Fruit fly (Drosophila melanogaster) whole organism, pupa: ENCODE data around the gene CheA7a.

ENCODE experiments used
- CG10348 ChIP-seq: fragments of 200-800 bp; sonication (Bioruptor generic); IDR thresholded peaks from 2 replicates; pipeline ENCODE4 v1.3.6; 2022; ENCODE audit warnings: missing biosample characterization, missing genetic modification characterization
- CG12605 ChIP-seq: fragments of 200-800 bp; sonication (Bioruptor generic); IDR thresholded peaks from 2 replicates; pipeline ENCODE4 v1.3.6; 2022; ENCODE audit warnings: missing biosample characterization, missing genetic modification characterization
- CG13204 ChIP-seq: fragments of 200-800 bp; sonication (Bioruptor generic); optimal IDR thresholded peaks from 2 replicates; lab custom pipeline; 2018; ENCODE audit warnings: missing biosample characterization, mild to moderate bottlenecking, missing genetic modification characterization, moderate library complexity
- CG14655 ChIP-seq: fragments of 200-800 bp; sonication (Bioruptor generic); optimal IDR thresholded peaks from 3 replicates; lab custom pipeline; 2017; ENCODE audit warnings: mild to moderate bottlenecking, missing biosample characterization, missing genetic modification reagents, missing genetic modification characterization
- CG15710 ChIP-seq: fragments of 200-800 bp; sonication (Bioruptor generic); optimal IDR thresholded peaks from 2 replicates; lab custom pipeline; 2018; ENCODE audit warnings: missing biosample characterization, mild to moderate bottlenecking, missing genetic modification characterization, moderate library complexity
- CG17806 ChIP-seq: fragments of 200-800 bp; sonication (Bioruptor generic); optimal IDR thresholded peaks from 2 replicates; lab custom pipeline; 2018; ENCODE audit warnings: missing biosample characterization, mild to moderate bottlenecking, missing genetic modification characterization, moderate library complexity
- CG32121 ChIP-seq: fragments of 200-800 bp; sonication (Bioruptor generic); IDR thresholded peaks from 2 replicates; pipeline ENCODE4 v1.3.6; 2022; ENCODE audit warnings: missing biosample characterization, missing genetic modification characterization
- CG34367 ChIP-seq: fragments of 200-800 bp; sonication (Bioruptor generic); optimal IDR thresholded peaks from 2 replicates; lab custom pipeline; 2018; ENCODE audit warnings: missing biosample characterization, mild to moderate bottlenecking, missing genetic modification characterization
- CG4496 ChIP-seq: fragments of 200-800 bp; sonication (Bioruptor generic); IDR thresholded peaks from 3 replicates; pipeline ENCODE4 v1.3.6; 2022; ENCODE audit warnings: missing biosample characterization, missing genetic modification characterization
- CG8159 ChIP-seq: fragments of 200-800 bp; sonication (Bioruptor generic); optimal IDR thresholded peaks from 3 replicates; lab custom pipeline; 2018; ENCODE audit warnings: missing biosample characterization, mild to moderate bottlenecking, missing genetic modification characterization, moderate library complexity
- CG8301 ChIP-seq: fragments of 200-800 bp; sonication (Bioruptor generic); optimal IDR thresholded peaks from 2 replicates; lab custom pipeline; 2018; ENCODE audit warnings: missing biosample characterization, mild to moderate bottlenecking, missing genetic modification characterization
- CG9948 ChIP-seq: fragments of 200-800 bp; sonication (Bioruptor generic); optimal IDR thresholded peaks from 2 replicates; lab custom pipeline; 2018; ENCODE audit warnings: missing biosample characterization, mild to moderate bottlenecking, missing genetic modification characterization, moderate library complexity
- D1 ChIP-seq: fragments of 200-800 bp; sonication (Bioruptor generic); optimal IDR thresholded peaks from 2 replicates; lab custom pipeline; 2018; ENCODE audit warnings: missing biosample characterization, mild to moderate bottlenecking, missing genetic modification characterization, moderate library complexity
- EcR ChIP-seq: fragments of 200-800 bp; sonication (Bioruptor generic); optimal IDR thresholded peaks from 3 replicates; lab custom pipeline; 2019; ENCODE audit warnings: missing biosample characterization, missing genetic modification characterization, mild to moderate bottlenecking, moderate library complexity, missing genetic modification reagents
- Ets98B ChIP-seq: fragments of 200-800 bp; sonication (Bioruptor generic); IDR thresholded peaks from 2 replicates; pipeline ENCODE4 v1.3.6; 2022; ENCODE audit warnings: missing biosample characterization, missing genetic modification characterization
- Pif1A ChIP-seq: fragments of 200-800 bp; sonication (Bioruptor generic); optimal IDR thresholded peaks from 3 replicates; lab custom pipeline; 2016; ENCODE audit warnings: missing biosample characterization, missing genetic modification characterization
- Pif1B ChIP-seq: fragments of 200-800 bp; sonication (Bioruptor generic); optimal IDR thresholded peaks from 3 replicates; lab custom pipeline; 2016; ENCODE audit warnings: missing biosample characterization, missing genetic modification characterization
- Snoo ChIP-seq: fragments of 200-800 bp; sonication (Bioruptor generic); optimal IDR thresholded peaks from 3 replicates; lab custom pipeline; 2017; ENCODE audit warnings: missing biosample characterization, mild to moderate bottlenecking, missing genetic modification characterization, inconsistent platforms
- fd96Ca ChIP-seq: fragments of 200-800 bp; sonication (Bioruptor generic); IDR thresholded peaks from 3 replicates; pipeline ENCODE4 v1.3.6; 2022; ENCODE audit warnings: missing biosample characterization, missing genetic modification characterization
- gl ChIP-seq: fragments of 200-800 bp; sonication (Bioruptor generic); optimal IDR thresholded peaks from 2 replicates; lab custom pipeline; 2018; ENCODE audit warnings: missing biosample characterization, mild to moderate bottlenecking, missing genetic modification characterization
- rn ChIP-seq: fragments of 200-800 bp; sonication (Bioruptor generic); IDR thresholded peaks from 2 replicates; pipeline ENCODE4 v1.3.6; 2022; ENCODE audit warnings: missing biosample characterization, missing genetic modification characterization

CheA7a gene

DNA sequence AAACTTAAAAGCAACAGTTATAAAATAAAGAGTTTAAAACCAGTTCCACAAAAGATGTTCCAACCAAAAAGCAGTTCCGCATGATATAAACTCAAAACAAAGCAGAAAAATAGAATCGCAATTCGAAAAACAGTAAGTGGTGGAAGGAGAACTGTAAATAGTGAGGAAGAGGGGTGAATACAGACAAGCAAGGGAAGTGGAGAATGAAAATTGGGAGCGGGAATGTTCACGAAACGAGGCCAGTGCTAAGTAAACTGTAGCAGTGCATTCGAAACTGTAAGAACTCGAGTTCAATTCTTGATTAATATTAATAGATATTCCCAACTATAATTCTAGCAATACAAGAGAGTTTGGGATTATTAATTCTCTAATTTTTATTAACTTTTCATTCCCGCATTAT, 40.0 kb upstream of the CheA7a start:
- TF ChIP-seq Pif1A (GFP tag; lab: Kevin White, UChicago) (no peak), Pif1B (GFP tag; lab: Kevin White, UChicago) (no peak), CG9948 (no peak), CG32121 (no peak)

DNA sequence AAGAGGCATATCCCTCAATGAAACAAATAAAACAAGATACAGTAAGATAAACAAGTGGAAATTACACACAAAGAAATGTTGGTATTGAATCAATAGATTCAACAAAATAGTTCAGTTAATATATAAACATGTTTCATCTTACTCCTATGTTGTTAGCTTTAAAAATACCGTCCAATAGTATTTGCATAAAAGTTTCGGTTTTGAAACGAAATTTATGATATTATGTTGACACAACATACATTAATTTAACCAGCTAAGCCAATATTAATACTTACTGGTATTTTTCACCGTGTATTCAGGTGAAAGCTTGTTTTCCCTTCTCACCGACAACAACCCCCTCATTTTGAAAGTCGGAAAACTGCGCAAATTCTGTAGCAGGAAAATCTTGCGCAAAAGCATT, 39.4 kb upstream of the CheA7a start:
- TF ChIP-seq CG14655 (peak; percentile 41), CG10348 (GFP tag; lab: Robert Waterston, UW) (no peak), CG12605 (no peak), CG9948 (peak; percentile 0), Pif1A (GFP tag; lab: Kevin White, UChicago) (no peak), gl (no peak), CG17806 (tag; lab: Kevin White, UChicago) (no peak), D1 (tag; lab: Kevin White, UChicago) (no peak), Pif1B (GFP tag; lab: Kevin White, UChicago) (no peak), CG8159 (tag; lab: Kevin White, UChicago) (peak; percentile 6), CG13204 (no peak), CG8301 (peak; percentile 50), CG4496 (GFP tag; lab: Robert Waterston, UW) (no peak), Ets98B (GFP tag; lab: Robert Waterston, UW) (0 out of 2 replicates have a peak, but pooled peaks have one; percentile 12), EcR (GFP tag; lab: Kevin White, UChicago) (no peak), CG32121 (no peak), rn (no peak), Snoo (tag; lab: Kevin White, UChicago) (no peak), CG15710 (no peak), CG34367 (tag; lab: Kevin White, UChicago) (no peak), fd96Ca (GFP tag; lab: Robert Waterston, UW) (no peak)

DNA sequence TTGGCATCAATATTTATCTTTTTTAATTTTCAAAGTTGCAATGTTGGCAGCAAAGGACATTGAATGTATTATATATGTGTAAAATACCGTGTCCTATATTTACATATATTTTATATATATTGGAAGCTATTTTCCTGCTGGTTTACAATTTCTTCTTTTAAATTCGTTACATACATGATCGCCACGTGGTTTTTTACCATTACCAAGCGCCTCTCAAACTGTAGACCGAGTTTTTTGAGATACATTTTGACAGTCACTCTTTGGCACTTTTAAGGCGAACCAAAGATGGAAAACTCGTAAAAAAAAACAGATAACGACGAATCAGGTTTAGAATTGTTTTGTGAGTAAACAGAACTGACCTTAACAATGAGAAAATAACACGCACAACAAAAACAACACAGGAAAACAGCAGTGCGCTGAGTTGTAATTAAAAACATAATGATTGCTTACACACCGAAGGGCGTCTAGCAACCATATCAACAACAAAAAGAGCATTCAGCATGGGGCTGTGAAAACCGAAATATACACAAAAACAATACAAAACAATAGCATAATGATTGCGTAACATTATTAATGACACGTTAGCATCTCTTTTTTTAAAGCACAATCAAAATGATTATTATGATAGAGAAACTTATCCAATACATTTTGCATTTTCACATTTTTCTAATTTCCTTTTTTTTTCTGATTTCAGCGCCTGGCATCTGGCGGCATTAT, 38.2 kb upstream of the CheA7a start:
- TF ChIP-seq CG8301 (no peak), CG4496 (GFP tag; lab: Robert Waterston, UW) (no peak), CG12605 (no peak), CG17806 (tag; lab: Kevin White, UChicago) (no peak), CG10348 (GFP tag; lab: Robert Waterston, UW) (no peak), gl (no peak), CG32121 (no peak), Ets98B (GFP tag; lab: Robert Waterston, UW) (no peak), CG14655 (no peak), Snoo (tag; lab: Kevin White, UChicago) (no peak), CG13204 (no peak), CG8159 (tag; lab: Kevin White, UChicago) (no peak), CG15710 (no peak), CG9948 (no peak), rn (no peak), D1 (tag; lab: Kevin White, UChicago) (no peak)
- TF ChIP-seq, all 21 proteins: peak for 0

DNA sequence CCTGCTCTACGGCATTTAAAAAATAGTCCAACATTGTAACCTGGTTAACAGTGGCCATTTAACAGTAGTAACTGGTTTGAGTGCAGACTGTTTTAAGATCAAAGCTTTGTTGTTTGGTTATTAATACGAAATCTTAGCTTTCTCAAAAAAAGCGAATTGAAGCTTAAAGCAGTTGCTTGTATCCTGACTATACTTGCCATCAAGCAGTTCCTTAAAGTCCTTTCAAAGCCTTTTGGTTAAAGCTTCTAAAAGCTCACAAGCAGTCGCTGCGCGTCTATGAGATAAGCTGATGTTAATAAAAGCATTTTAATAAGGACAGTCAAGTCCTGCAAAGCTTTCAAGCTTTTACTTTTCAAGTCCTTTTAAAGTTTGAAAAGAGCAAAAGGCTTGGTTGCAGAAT, 37.3 kb upstream of the CheA7a start:
- TF ChIP-seq fd96Ca (GFP tag; lab: Robert Waterston, UW), result no peak
- no peak for TF ChIP-seq CG34367 (tag; lab: Kevin White, UChicago)
- no peak for TF ChIP-seq D1 (tag; lab: Kevin White, UChicago)
- TF ChIP-seq Ets98B (GFP tag; lab: Robert Waterston, UW), result no peak
- TF ChIP-seq CG8159 (tag; lab: Kevin White, UChicago), result no peak
- TF ChIP-seq CG9948, result no peak
- no peak for TF ChIP-seq gl
- no peak for TF ChIP-seq CG8301
- no peak for TF ChIP-seq Pif1A (GFP tag; lab: Kevin White, UChicago)
- TF ChIP-seq rn, result no peak
- TF ChIP-seq CG32121, result no peak
- TF ChIP-seq CG4496 (GFP tag; lab: Robert Waterston, UW), result no peak
- TF ChIP-seq, all 21 proteins: peak for 0

DNA sequence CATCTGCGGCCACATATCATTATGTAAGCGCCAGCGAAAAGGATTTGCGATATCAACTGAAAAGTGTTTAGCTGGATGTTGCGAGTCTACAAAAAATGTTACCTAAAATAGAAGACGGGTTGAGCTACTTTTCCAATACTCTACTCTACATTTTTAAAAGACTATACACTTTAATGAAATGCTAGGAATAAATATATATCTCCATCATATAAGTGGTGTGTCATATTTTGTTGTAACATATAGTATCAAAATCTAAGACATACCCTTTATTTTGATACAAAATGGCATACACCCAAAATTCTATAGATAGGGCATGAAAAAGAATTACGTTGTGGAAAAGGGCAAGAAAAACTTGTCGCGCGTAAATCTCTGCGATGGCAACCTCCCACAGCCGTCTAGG, 34.9 kb upstream of the CheA7a start:
- no peak for TF ChIP-seq CG34367 (tag; lab: Kevin White, UChicago)
- no peak for TF ChIP-seq EcR (GFP tag; lab: Kevin White, UChicago)
- no peak for TF ChIP-seq CG13204

DNA sequence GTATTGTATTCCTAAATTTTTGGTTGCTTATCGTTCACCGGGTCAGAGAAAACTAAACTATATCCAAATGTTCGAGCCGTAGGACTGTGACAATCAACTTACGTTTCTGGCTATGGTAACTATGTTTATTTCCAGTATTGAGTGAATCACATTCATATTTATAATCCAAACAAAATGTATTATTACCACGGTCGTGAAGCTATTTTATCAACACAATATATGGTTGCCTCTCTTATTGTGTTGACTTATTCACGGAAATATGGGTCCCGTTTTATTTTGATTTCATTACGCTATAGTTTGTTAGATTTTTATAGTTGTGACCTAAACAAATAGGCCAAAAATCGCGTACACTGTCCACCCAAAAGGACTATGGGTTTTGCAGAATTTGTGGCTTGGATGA, 30.5 kb upstream of the CheA7a start, which contains the start of gene CG15034:
TSS of gene CG15034 (minus strand) at position 101 of the 400 bp plus-strand sequence.
- TF ChIP-seq D1 (tag; lab: Kevin White, UChicago) (no peak), Ets98B (GFP tag; lab: Robert Waterston, UW) (no peak), CG12605 (no peak), CG9948 (no peak), CG32121 (no peak), CG4496 (GFP tag; lab: Robert Waterston, UW) (no peak), CG15710 (no peak), fd96Ca (GFP tag; lab: Robert Waterston, UW) (no peak), CG8301 (no peak), CG13204 (no peak)
- TF ChIP-seq, all 21 proteins: peak for 0

DNA sequence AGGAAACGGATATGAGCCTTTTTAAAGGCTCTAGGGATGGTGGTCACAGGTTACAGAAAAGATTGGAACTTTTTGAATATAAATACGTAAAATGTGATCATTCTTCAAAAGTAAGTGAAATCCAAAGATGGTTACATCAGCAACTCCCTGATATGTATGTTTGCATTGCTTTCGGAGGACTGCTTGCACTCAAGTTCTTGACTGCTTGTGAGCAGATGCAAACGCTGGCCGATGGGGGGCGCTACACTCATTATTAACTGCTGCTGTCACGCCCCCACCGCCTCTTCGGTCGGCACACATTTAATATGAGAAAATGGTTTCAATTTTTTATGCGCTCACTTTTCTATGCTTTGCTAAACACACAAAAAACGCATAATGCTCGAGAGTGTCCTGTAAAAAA, 28.0 kb upstream of the CheA7a start:
- no peak for TF ChIP-seq CG8301
- no peak for TF ChIP-seq Ets98B (GFP tag; lab: Robert Waterston, UW)
- no peak for TF ChIP-seq EcR (GFP tag; lab: Kevin White, UChicago)
- no peak for TF ChIP-seq gl
- no peak for TF ChIP-seq CG10348 (GFP tag; lab: Robert Waterston, UW)
- TF ChIP-seq CG15710, result no peak
- no peak for TF ChIP-seq CG14655
- no peak for TF ChIP-seq CG17806 (tag; lab: Kevin White, UChicago)
- TF ChIP-seq CG12605, result no peak
- no peak for TF ChIP-seq Pif1B (GFP tag; lab: Kevin White, UChicago)
- TF ChIP-seq CG4496 (GFP tag; lab: Robert Waterston, UW), result no peak
- TF ChIP-seq Snoo (tag; lab: Kevin White, UChicago), result no peak
- no peak for TF ChIP-seq CG34367 (tag; lab: Kevin White, UChicago)
- TF ChIP-seq Pif1A (GFP tag; lab: Kevin White, UChicago), result no peak
- no peak for TF ChIP-seq rn
